Worm (Caenorhabditis elegans): ENCODE results near the gene abts-3.

abts-3 gene

DNA sequence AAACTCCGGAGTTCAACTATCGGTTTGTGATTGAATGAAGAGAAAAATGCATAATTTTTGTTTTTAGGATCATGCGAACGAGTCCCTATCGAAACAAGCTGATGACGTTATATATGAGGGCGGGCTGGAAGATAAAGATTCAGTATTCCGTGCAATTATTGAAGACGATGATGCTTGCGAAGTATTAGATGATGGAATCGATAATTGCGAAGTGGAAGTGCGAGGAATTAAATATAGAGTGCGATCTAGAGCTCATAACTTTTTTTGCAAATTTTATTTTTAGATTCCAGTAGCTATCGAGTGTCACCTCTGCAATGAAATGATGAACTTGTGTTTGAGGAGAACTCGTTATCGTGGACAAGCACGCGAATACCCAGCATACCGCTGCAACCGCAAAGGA lies 66.3 kb downstream of the abts-3 start:
- TF ChIP-seq efl-1 (optimal IDR thresholded peaks at IDR 0.05): no peak
- peak in 1 of 2 experiments; percentile 69 for TF ChIP-seq efl-1 (GFP tag; optimal IDR thresholded peaks at IDR 0.05 in 1 of 2)
- no peak for TF ChIP-seq nhr-11 (tag; optimal IDR thresholded peaks at IDR 0.05)

DNA sequence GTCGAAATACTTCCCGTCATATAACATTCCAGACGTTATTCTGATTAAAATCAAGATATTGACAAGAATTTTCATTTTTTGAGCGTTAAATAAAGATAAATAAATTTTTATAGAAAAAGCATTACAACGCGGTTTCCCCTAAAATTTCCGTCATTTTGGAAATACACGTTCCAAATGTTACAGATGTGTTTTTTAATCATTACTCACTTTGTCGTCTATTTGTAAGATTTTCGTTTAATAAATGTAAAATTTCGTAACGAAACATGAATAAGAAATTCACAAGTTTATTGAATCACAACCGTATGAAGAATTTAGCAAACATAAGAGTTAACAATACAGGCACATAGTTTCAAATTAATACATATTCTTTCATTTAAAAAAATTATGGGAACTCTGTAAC lies 70.2 kb downstream of the abts-3 start, which contains the start of gene C30B5.17:
Gene C30B5.17 (minus strand): TSS at position 101 of the 400 bp plus-strand sequence.
- TF ChIP-seq snpc-4 (tag; optimal IDR thresholded peaks at IDR 0.05): no peak
- no peak for TF ChIP-seq alr-1 (tag; optimal IDR thresholded peaks at IDR 0.05; ENCODE audit: borderline replicate concordance)
- no peak for TF ChIP-seq pag-3 (tag; optimal IDR thresholded peaks at IDR 0.05; ENCODE audit: borderline replicate concordance, insufficient read depth)
- TF ChIP-seq ztf-4 (tag; optimal IDR thresholded peaks at IDR 0.05): no peak
- no peak for TF ChIP-seq pqm-1 (tag; optimal IDR thresholded peaks at IDR 0.05)
- no peak for TF ChIP-seq mep-1 (tag; optimal IDR thresholded peaks at IDR 0.05)
- no peak for TF ChIP-seq skn-1 (tag; optimal IDR thresholded peaks at IDR 0.05)
- TF ChIP-seq C16A3.4 (tag; optimal IDR thresholded peaks at IDR 0.05): no peak
- TF ChIP-seq ama-1 (optimal IDR thresholded peaks at IDR 0.05): no peak
- no peak for TF ChIP-seq nhr-237 (tag; optimal IDR thresholded peaks at IDR 0.05)
- no peak for TF ChIP-seq mef-2 (tag; optimal IDR thresholded peaks at IDR 0.05)
- no peak for TF ChIP-seq ztf-11 (tag; optimal IDR thresholded peaks at IDR 0.05)
- no peak for TF ChIP-seq unc-62 (GFP tag; optimal IDR thresholded peaks at IDR 0.05)
- TF ChIP-seq irx-1 (tag; optimal IDR thresholded peaks at IDR 0.05): no peak
- TF ChIP-seq aha-1 (tag; optimal IDR thresholded peaks at IDR 0.05): no peak
- TF ChIP-seq nhr-71 (tag; optimal IDR thresholded peaks at IDR 0.05): no peak

Measured in whole organism, L1 larva.